Fruit fly (Drosophila melanogaster) whole organism, adult: ENCODE results near the gene CG42740.

Experiments
- CG11617 ChIP-seq: fragments of 200-800 bp; sonication (Bioruptor generic); optimal IDR thresholded peaks from 2 replicates; lab custom pipeline; 2017; ENCODE audit warnings: mild to moderate bottlenecking, missing biosample characterization, missing genetic modification reagents, missing genetic modification characterization
- CG14711 ChIP-seq: fragments of 200-800 bp; sonication (Bioruptor generic); optimal IDR thresholded peaks from 2 replicates; lab custom pipeline; 2018; ENCODE audit warnings: missing biosample characterization, mild to moderate bottlenecking, missing genetic modification characterization, moderate library complexity
- CG1620 ChIP-seq: fragments of 200-800 bp; sonication (Bioruptor generic); optimal IDR thresholded peaks from 2 replicates; lab custom pipeline; 2016; ENCODE audit warnings: missing biosample characterization, missing genetic modification characterization
- CG33017 ChIP-seq: fragments of 200-800 bp; sonication (Bioruptor generic); optimal IDR thresholded peaks from 2 replicates; lab custom pipeline; 2018; ENCODE audit warnings: missing biosample characterization, mild to moderate bottlenecking, missing genetic modification characterization, moderate library complexity
- CG5204 ChIP-seq: fragments of 200-800 bp; sonication (Bioruptor generic); optimal IDR thresholded peaks from 2 replicates; lab custom pipeline; 2016; ENCODE audit warnings: missing biosample characterization, missing genetic modification characterization
- CG7101 ChIP-seq: fragments of 200-800 bp; sonication (Bioruptor generic); optimal IDR thresholded peaks from 2 replicates; lab custom pipeline; 2018; ENCODE audit warnings: missing biosample characterization, mild to moderate bottlenecking, missing genetic modification characterization, moderate library complexity
- Crg-1 ChIP-seq: fragments of 200-800 bp; sonication (Bioruptor generic); optimal IDR thresholded peaks from 2 replicates; lab custom pipeline; 2016; ENCODE audit warnings: missing biosample characterization, missing genetic modification characterization
- Mnt ChIP-seq: fragments of 200-800 bp; sonication (Bioruptor generic); optimal IDR thresholded peaks from 2 replicates; lab custom pipeline; 2016; ENCODE audit warnings: missing biosample characterization, mild to moderate bottlenecking, missing genetic modification characterization
- bab1 ChIP-seq: fragments of 200-800 bp; sonication (Bioruptor generic); optimal IDR thresholded peaks from 3 replicates; lab custom pipeline; 2019; ENCODE audit warnings: missing biosample characterization, mild to moderate bottlenecking, missing genetic modification characterization, moderate library complexity
- cnc ChIP-seq, 2 experiments: fragments of >200 bp; optimal IDR thresholded peaks; 2 replicates each; lab custom pipeline; 2017
- pad ChIP-seq: fragments of 200-800 bp; sonication (Bioruptor generic); optimal IDR thresholded peaks from 3 replicates; lab custom pipeline; 2017; ENCODE audit warnings: missing biosample characterization, missing genetic modification characterization, mild to moderate bottlenecking, moderate library complexity, missing genetic modification reagents
- toe ChIP-seq: fragments of 200-800 bp; sonication (Bioruptor generic); optimal IDR thresholded peaks from 2 replicates; lab custom pipeline; 2016; ENCODE audit warnings: missing biosample characterization, missing genetic modification characterization

- TF ChIP-seq pad (no peak), CG5204 (GFP tag; lab: Kevin White, UChicago) (no peak), toe (GFP tag; lab: Kevin White, UChicago) (no peak), Crg-1 (GFP tag; lab: Kevin White, UChicago) (no peak), CG1620 (GFP tag; lab: Kevin White, UChicago) (no peak), bab1 (GFP tag; lab: Kevin White, UChicago) (no peak), CG33017 (tag; lab: Kevin White, UChicago) (no peak), cnc (optimal IDR thresholded peaks at IDR 0.05; lab: Kevin White, UChicago) (no peak), CG11617 (no peak), Mnt (GFP tag; lab: Kevin White, UChicago) (no peak), CG14711 (tag; lab: Kevin White, UChicago) (no peak), CG7101 (tag; lab: Kevin White, UChicago) (no peak)
Observed at dm6 chr3R:30416765-30417274, 6.0 kb downstream of the CG42740 start.
